Worm (Caenorhabditis elegans) whole organism, mixed stage, embryonic: ENCODE results near the gene K01H12.4.

ENCODE experiments used
- lsy-2 ChIP-seq: fragments of 150-350 bp; optimal IDR thresholded peaks from 2 replicates; lab custom pipeline; 2014; ENCODE audit warnings: missing biosample characterization, missing genetic modification characterization
- pha-4 ChIP-seq: fragments of 150-350 bp; optimal IDR thresholded peaks from 2 replicates; lab custom pipeline; 2018; ENCODE audit warnings: missing biosample characterization, missing genetic modification reagents, missing genetic modification characterization
- sem-2 ChIP-seq: fragments of 200-800 bp; sonication (Bioruptor generic); optimal IDR thresholded peaks from 2 replicates; lab custom pipeline; 2018; ENCODE audit warnings: mild to moderate bottlenecking, missing genetic modification characterization, missing compliant biosample characterization

DNA sequence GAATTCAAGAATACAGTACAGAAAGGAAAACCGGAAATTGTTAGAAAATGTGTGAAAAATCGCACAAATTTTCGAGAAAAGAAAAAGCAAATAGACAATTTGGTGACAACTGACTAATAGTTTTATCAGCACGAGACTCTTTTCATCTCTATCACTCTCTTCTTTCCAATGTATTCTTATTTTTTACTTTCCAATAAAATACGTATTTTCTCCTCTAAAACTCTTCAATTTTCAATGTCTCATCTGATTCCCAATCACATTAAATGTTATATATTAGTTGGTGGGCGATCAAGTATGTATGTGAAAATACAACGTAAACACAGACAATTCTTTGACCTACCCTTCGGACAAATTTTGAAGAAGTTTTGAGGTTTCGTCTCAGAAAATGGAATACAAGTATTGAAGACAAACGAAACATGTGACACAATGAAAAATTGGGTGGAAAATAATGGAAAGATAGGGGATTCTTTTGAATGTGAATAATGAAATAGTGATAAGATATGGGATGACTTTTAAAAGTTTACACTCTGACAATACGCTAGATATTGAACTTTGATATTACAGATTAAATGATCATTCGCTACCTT, 24.4 kb downstream of the K01H12.4 start, which contains the start of gene cka-1:
- TF ChIP-seq lsy-2 (tag; lab: Kevin White, UChicago) (no peak), pha-4 (tag; lab: Kevin White, UChicago) (no peak), sem-2 (GFP tag; lab: Kevin White, UChicago) (no peak)
